Fruit fly (Drosophila melanogaster) whole organism, adult: ENCODE data around the gene Atg13.
A peak's percentile ranks its signal among the peaks of the same experiment; 100 is the strongest.

ENCODE experiments used
- CG11617 ChIP-seq: fragments of 200-800 bp; sonication (Bioruptor generic); optimal IDR thresholded peaks from 2 replicates; lab custom pipeline; 2017; ENCODE audit warnings: mild to moderate bottlenecking, missing biosample characterization, missing genetic modification reagents, missing genetic modification characterization
- CG12768 ChIP-seq: fragments of 200-800 bp; sonication (Bioruptor generic); optimal IDR thresholded peaks from 2 replicates; lab custom pipeline; 2017; ENCODE audit warnings: missing biosample characterization, missing genetic modification characterization, mild to moderate bottlenecking, moderate library complexity, missing genetic modification reagents
- CG14711 ChIP-seq: fragments of 200-800 bp; sonication (Bioruptor generic); optimal IDR thresholded peaks from 2 replicates; lab custom pipeline; 2018; ENCODE audit warnings: missing biosample characterization, mild to moderate bottlenecking, missing genetic modification characterization, moderate library complexity
- CG1620 ChIP-seq: fragments of 200-800 bp; sonication (Bioruptor generic); optimal IDR thresholded peaks from 2 replicates; lab custom pipeline; 2016; ENCODE audit warnings: missing biosample characterization, missing genetic modification characterization
- CG33017 ChIP-seq: fragments of 200-800 bp; sonication (Bioruptor generic); optimal IDR thresholded peaks from 2 replicates; lab custom pipeline; 2018; ENCODE audit warnings: missing biosample characterization, mild to moderate bottlenecking, missing genetic modification characterization, moderate library complexity
- CG5204 ChIP-seq: fragments of 200-800 bp; sonication (Bioruptor generic); optimal IDR thresholded peaks from 2 replicates; lab custom pipeline; 2016; ENCODE audit warnings: missing biosample characterization, missing genetic modification characterization
- CG7045 ChIP-seq: fragments of 200-800 bp; sonication (Bioruptor generic); optimal IDR thresholded peaks from 2 replicates; lab custom pipeline; 2017; ENCODE audit warnings: missing biosample characterization, mild to moderate bottlenecking, missing genetic modification characterization
- CG7101 ChIP-seq: fragments of 200-800 bp; sonication (Bioruptor generic); optimal IDR thresholded peaks from 2 replicates; lab custom pipeline; 2018; ENCODE audit warnings: missing biosample characterization, mild to moderate bottlenecking, missing genetic modification characterization, moderate library complexity
- Clk ChIP-seq: fragments of 200-800 bp; sonication (Bioruptor generic); optimal IDR thresholded peaks from 2 replicates; lab custom pipeline; 2017; ENCODE audit warnings: missing biosample characterization, missing genetic modification characterization
- Hr96 ChIP-seq: fragments of 200-800 bp; sonication (Bioruptor generic); optimal IDR thresholded peaks from 2 replicates; lab custom pipeline; 2016; ENCODE audit warnings: missing biosample characterization, missing genetic modification characterization
- Mnt ChIP-seq: fragments of 200-800 bp; sonication (Bioruptor generic); optimal IDR thresholded peaks from 2 replicates; lab custom pipeline; 2016; ENCODE audit warnings: missing biosample characterization, mild to moderate bottlenecking, missing genetic modification characterization
- bab1 ChIP-seq: fragments of 200-800 bp; sonication (Bioruptor generic); optimal IDR thresholded peaks from 3 replicates; lab custom pipeline; 2019; ENCODE audit warnings: missing biosample characterization, mild to moderate bottlenecking, missing genetic modification characterization, moderate library complexity
- cic ChIP-seq: fragments of 200-800 bp; sonication (Bioruptor generic); optimal IDR thresholded peaks from 2 replicates; lab custom pipeline; 2017; ENCODE audit warnings: missing biosample characterization, mild to moderate bottlenecking, missing genetic modification characterization, moderate library complexity
- cnc ChIP-seq, 2 experiments: fragments of >200 bp; optimal IDR thresholded peaks; 2 replicates each; lab custom pipeline; 2017
- kay ChIP-seq: fragments of 200-800 bp; sonication (Bioruptor generic); peaks from one replicate; lab custom pipeline; 2016; ENCODE audit warnings: missing biosample characterization, missing genetic modification characterization, borderline replicate concordance
- ovo ChIP-seq: fragments of 200-800 bp; sonication (Bioruptor generic); optimal IDR thresholded peaks from 2 replicates; lab custom pipeline; 2016; ENCODE audit warnings: missing biosample characterization, missing genetic modification characterization
- pad ChIP-seq: fragments of 200-800 bp; sonication (Bioruptor generic); optimal IDR thresholded peaks from 3 replicates; lab custom pipeline; 2017; ENCODE audit warnings: missing biosample characterization, missing genetic modification characterization, mild to moderate bottlenecking, moderate library complexity, missing genetic modification reagents
- tj ChIP-seq: fragments of 200-800 bp; sonication (Bioruptor generic); optimal IDR thresholded peaks from 3 replicates; lab custom pipeline; 2017; ENCODE audit warnings: missing biosample characterization, mild to moderate bottlenecking, missing genetic modification characterization, moderate library complexity
- toe ChIP-seq: fragments of 200-800 bp; sonication (Bioruptor generic); optimal IDR thresholded peaks from 2 replicates; lab custom pipeline; 2016; ENCODE audit warnings: missing biosample characterization, missing genetic modification characterization

Atg13 gene

dm6 chr3R:8313038-8313437, 36.6 kb upstream of the Atg13 start, which contains the start of gene CG7483:
Gene CG7483, plus strand, starts transcription at chr3R:8313208.
- TF ChIP-seq bab1 (GFP tag; lab: Kevin White, UChicago) = peak; percentile 57
- TF ChIP-seq toe (GFP tag; lab: Kevin White, UChicago) = no peak
- peak; percentile 72 for TF ChIP-seq CG14711 (tag; lab: Kevin White, UChicago)
- TF ChIP-seq Mnt (GFP tag; lab: Kevin White, UChicago) = peak; percentile 17
- TF ChIP-seq Clk = no peak
- no peak for TF ChIP-seq CG5204 (GFP tag; lab: Kevin White, UChicago)

dm6 chr3R:8316344-8317105, 33.1 kb upstream of the Atg13 start, which contains the start of gene Coq2:
Gene Coq2, minus strand, starts transcription at chr3R:8316543.
- peak; percentile 28 for TF ChIP-seq ovo (GFP tag; lab: Kevin White, UChicago)
- peak; percentile 99 for TF ChIP-seq pad (GFP tag; lab: Kevin White, UChicago)
- peak; percentile 61 for TF ChIP-seq bab1 (GFP tag; lab: Kevin White, UChicago)
- TF ChIP-seq CG12768 (GFP tag; lab: Kevin White, UChicago) = no peak
- TF ChIP-seq tj (GFP tag; lab: Kevin White, UChicago) = peak; percentile 21

DNA sequence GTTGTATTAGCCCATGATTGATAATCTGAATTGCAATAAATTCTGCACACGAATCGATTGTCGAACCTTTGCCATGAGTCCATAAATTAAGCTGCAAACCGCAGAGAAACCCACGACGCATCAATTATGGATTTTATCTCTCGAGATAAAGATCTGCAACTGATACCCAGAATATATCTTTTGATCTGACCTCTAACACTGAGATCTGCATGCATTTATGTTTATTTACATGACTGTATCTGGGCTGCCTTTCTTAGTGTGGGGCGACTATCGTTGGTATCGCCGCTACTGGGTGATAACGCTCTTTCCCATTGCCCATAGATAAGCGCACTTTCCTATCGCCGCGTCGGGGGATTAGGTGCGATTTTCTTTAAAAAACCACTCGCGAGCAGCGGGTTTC, 32.4 kb upstream of the Atg13 start, which contains the start of gene Ctr1B:
Ctr1B (plus strand) TSS at position 398 of the 400 bp plus-strand sequence.
- no peak for TF ChIP-seq CG14711 (tag; lab: Kevin White, UChicago)
- TF ChIP-seq CG1620 (GFP tag; lab: Kevin White, UChicago) = no peak
- TF ChIP-seq Clk = no peak
- TF ChIP-seq CG12768 (GFP tag; lab: Kevin White, UChicago) = no peak
- TF ChIP-seq CG7101 (tag; lab: Kevin White, UChicago) = no peak
- TF ChIP-seq Mnt (GFP tag; lab: Kevin White, UChicago) = no peak
- no peak for TF ChIP-seq cnc (optimal IDR thresholded peaks at IDR 0.05; lab: Kevin White, UChicago)
- TF ChIP-seq CG11617 (GFP tag; lab: Kevin White, UChicago) = no peak
- no peak for TF ChIP-seq tj (GFP tag; lab: Kevin White, UChicago)
- TF ChIP-seq toe (GFP tag; lab: Kevin White, UChicago) = no peak
- TF ChIP-seq pad (GFP tag; lab: Kevin White, UChicago) = no peak
- no peak for TF ChIP-seq CG7045 (GFP tag; lab: Kevin White, UChicago)
- TF ChIP-seq CG33017 (tag; lab: Kevin White, UChicago) = no peak
- no peak for TF ChIP-seq cic (GFP tag; lab: Kevin White, UChicago)
- no peak for TF ChIP-seq ovo (GFP tag; lab: Kevin White, UChicago)
- no peak for TF ChIP-seq kay
- TF ChIP-seq bab1 (GFP tag; lab: Kevin White, UChicago) = no peak

- TF ChIP-seq CG33017 (tag; lab: Kevin White, UChicago) = peak; percentile 60
- peak; percentile 6 for TF ChIP-seq CG7045 (GFP tag; lab: Kevin White, UChicago)
- peak; percentile 27 for TF ChIP-seq CG7101 (tag; lab: Kevin White, UChicago)
- TF ChIP-seq Clk = no peak
- no peak for TF ChIP-seq CG11617 (GFP tag; lab: Kevin White, UChicago)
- peak; percentile 37 for TF ChIP-seq cic (GFP tag; lab: Kevin White, UChicago)
- TF ChIP-seq CG5204 (GFP tag; lab: Kevin White, UChicago) = no peak
- TF ChIP-seq pad (GFP tag; lab: Kevin White, UChicago) = no peak
- TF ChIP-seq bab1 (GFP tag; lab: Kevin White, UChicago) = no peak
- no peak for TF ChIP-seq cnc (optimal IDR thresholded peaks at IDR 0.05; lab: Kevin White, UChicago)
- no peak for TF ChIP-seq Hr96 (GFP tag; lab: Kevin White, UChicago)
- TF ChIP-seq CG14711 (tag; lab: Kevin White, UChicago) = peak; percentile 29
- TF ChIP-seq toe (GFP tag; lab: Kevin White, UChicago) = no peak
- no peak for TF ChIP-seq kay
These were observed 31.8 kb upstream of the Atg13 start for dm6 chr3R:8317709-8318335.

DNA sequence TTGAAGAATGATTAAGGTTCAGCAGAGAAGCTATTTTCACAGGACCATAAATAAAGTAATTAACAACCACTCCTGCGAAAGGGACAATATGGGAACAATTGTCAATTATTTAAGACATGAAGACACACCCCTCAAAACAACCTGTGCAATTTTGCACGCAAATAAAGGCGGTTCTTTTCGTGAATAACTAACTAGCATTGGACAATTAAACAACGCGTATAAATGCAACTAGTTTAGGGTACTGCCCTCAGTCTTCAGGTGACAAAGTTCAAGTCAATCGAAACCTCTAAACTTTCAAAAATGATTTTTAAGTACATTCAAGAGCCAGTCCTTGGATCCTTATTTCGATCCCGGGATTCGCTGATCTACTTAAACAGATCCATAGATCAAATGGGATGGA, 28.2 kb upstream of the Atg13 start, which contains the start of gene Or85a:
Or85a (plus strand) TSS at position 301 of the 400 bp plus-strand sequence.
- TF ChIP-seq bab1 (GFP tag; lab: Kevin White, UChicago) = no peak

DNA sequence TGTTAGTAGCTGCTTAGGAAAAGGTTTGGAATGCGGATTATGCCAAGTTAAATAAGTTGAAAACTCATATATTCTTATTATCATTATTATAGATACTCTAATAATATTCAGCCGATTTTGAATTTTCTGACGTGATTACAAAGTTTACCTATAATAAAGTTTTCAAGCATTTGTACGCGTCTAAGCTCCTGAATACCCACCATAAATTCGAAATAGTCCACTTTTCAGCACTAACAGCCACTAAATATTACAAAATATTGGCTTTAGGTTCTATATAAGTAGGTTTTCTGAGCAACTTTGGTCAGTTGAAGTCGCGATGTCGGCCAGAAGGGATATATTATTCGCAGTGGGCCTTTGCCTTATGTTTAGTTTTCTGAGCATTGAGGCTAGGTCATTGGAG, 25.6 kb upstream of the Atg13 start, which contains the start of gene CG7443:
CG7443 (plus strand) TSS at position 301 of the 400 bp plus-strand sequence.
- TF ChIP-seq CG1620 (GFP tag; lab: Kevin White, UChicago) (no peak), Hr96 (GFP tag; lab: Kevin White, UChicago) (no peak), tj (GFP tag; lab: Kevin White, UChicago) (no peak)

DNA sequence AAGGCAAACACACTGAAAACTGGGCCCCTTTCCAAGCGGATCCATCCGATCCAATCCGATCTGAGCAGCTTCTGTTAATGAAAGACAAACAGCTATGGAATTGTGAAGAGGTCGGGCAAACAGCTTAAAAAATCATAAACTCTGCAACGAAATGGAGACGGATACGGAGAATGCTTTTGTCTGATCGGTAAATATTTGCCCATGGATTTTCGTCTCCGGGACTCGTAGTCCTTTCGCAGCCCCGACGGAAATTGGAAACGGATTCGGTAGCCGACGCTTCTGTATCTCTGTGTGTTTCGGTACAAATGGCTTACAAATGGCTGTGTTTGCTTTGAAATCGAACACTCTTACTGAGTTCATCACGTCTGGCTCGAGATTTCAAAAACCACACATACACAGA, 22.7 kb upstream of the Atg13 start:
- TF ChIP-seq CG12768 (GFP tag; lab: Kevin White, UChicago) (no peak), Hr96 (GFP tag; lab: Kevin White, UChicago) (no peak), ovo (GFP tag; lab: Kevin White, UChicago) (no peak), cnc (optimal IDR thresholded peaks at IDR 0.05; lab: Kevin White, UChicago) (no peak), CG7045 (GFP tag; lab: Kevin White, UChicago) (no peak), bab1 (GFP tag; lab: Kevin White, UChicago) (no peak), cic (GFP tag; lab: Kevin White, UChicago) (no peak), Mnt (GFP tag; lab: Kevin White, UChicago) (no peak), CG7101 (tag; lab: Kevin White, UChicago) (no peak), tj (GFP tag; lab: Kevin White, UChicago) (no peak), CG11617 (GFP tag; lab: Kevin White, UChicago) (no peak), pad (GFP tag; lab: Kevin White, UChicago) (no peak), Clk (no peak), CG5204 (GFP tag; lab: Kevin White, UChicago) (no peak)
